Fruit fly (Drosophila melanogaster) whole organism, embryonic: Measurements from ENCODE around the gene Ube4B.

ENCODE experiments used
- Antp ChIP-seq: fragments of 200-800 bp; sonication (Bioruptor generic); optimal IDR thresholded peaks from 3 replicates; lab custom pipeline; 2016; ENCODE audit warnings: missing biosample characterization, missing genetic modification characterization
- Atf6 ChIP-seq: fragments of 200-800 bp; sonication (Bioruptor generic); IDR thresholded peaks from 2 replicates; pipeline ENCODE4 v1.3.6; 2022; ENCODE audit warnings: missing biosample characterization, missing genetic modification characterization
- CG10462 ChIP-seq: fragments of 200-800 bp; sonication (Bioruptor generic); optimal IDR thresholded peaks from 2 replicates; lab custom pipeline; 2016; ENCODE audit warnings: missing biosample characterization, missing genetic modification characterization
- CG11093 ChIP-seq: fragments of 200-800 bp; sonication (Bioruptor generic); IDR thresholded peaks from 3 replicates; pipeline ENCODE4 v1.3.6; 2022; ENCODE audit warnings: missing biosample characterization, missing genetic modification characterization
- CG11456 ChIP-seq: fragments of 200-800 bp; sonication (Bioruptor generic); IDR thresholded peaks from 3 replicates; pipeline ENCODE4 v1.3.6; 2022; ENCODE audit warnings: missing biosample characterization, missing genetic modification characterization
- CG13123 ChIP-seq: fragments of 200-800 bp; sonication (Bioruptor generic); optimal IDR thresholded peaks from 2 replicates; lab custom pipeline; 2016; ENCODE audit warnings: missing biosample characterization, missing genetic modification characterization
- CG13624 ChIP-seq: fragments of 200-800 bp; sonication (Bioruptor generic); optimal IDR thresholded peaks from 2 replicates; lab custom pipeline; 2016; ENCODE audit warnings: missing biosample characterization, missing genetic modification characterization
- CG13775 ChIP-seq: fragments of 200-800 bp; sonication (Bioruptor generic); optimal IDR thresholded peaks from 3 replicates; lab custom pipeline; 2017; ENCODE audit warnings: missing biosample characterization, mild to moderate bottlenecking, missing genetic modification characterization
- CG15696 ChIP-seq: fragments of 200-800 bp; sonication (Bioruptor generic); optimal IDR thresholded peaks from 2 replicates; lab custom pipeline; 2019; ENCODE audit warnings: missing biosample characterization, mild to moderate bottlenecking, missing genetic modification characterization, moderate library complexity
- CG16815 ChIP-seq: fragments of 200-800 bp; sonication (Bioruptor generic); optimal IDR thresholded peaks from 3 replicates; lab custom pipeline; 2017; ENCODE audit warnings: missing biosample characterization, mild to moderate bottlenecking, missing genetic modification characterization
- CG18599 ChIP-seq: fragments of 200-800 bp; sonication (Bioruptor generic); optimal IDR thresholded peaks from 3 replicates; lab custom pipeline; 2017; ENCODE audit warnings: missing biosample characterization, missing genetic modification characterization, mild to moderate bottlenecking, moderate library complexity, missing genetic modification reagents
- CG2129 ChIP-seq: fragments of 200-800 bp; sonication (Bioruptor generic); IDR thresholded peaks from 2 replicates; pipeline ENCODE4 v1.3.6; 2022; ENCODE audit warnings: missing biosample characterization, missing genetic modification characterization; ENCODE audit not compliant: partially characterized antibody
- CG2678 ChIP-seq: fragments of 200-800 bp; sonication (Bioruptor generic); optimal IDR thresholded peaks from 3 replicates; lab custom pipeline; 2019; ENCODE audit warnings: missing biosample characterization, mild to moderate bottlenecking, missing genetic modification characterization, moderate library complexity
- CG2712 ChIP-seq: fragments of 200-800 bp; optimal IDR thresholded peaks from 3 replicates; lab custom pipeline; 2019; ENCODE audit warnings: missing biosample characterization, mild to moderate bottlenecking, missing genetic modification characterization, moderate library complexity
- CG3995 ChIP-seq: fragments of 200-800 bp; sonication (Bioruptor generic); optimal IDR thresholded peaks from 3 replicates; lab custom pipeline; 2016; ENCODE audit warnings: missing biosample characterization, missing genetic modification characterization
- CG4424 ChIP-seq: fragments of 200-800 bp; sonication (Bioruptor generic); optimal IDR thresholded peaks from 3 replicates; lab custom pipeline; 2016; ENCODE audit warnings: missing biosample characterization, missing genetic modification characterization
- CG5953 ChIP-seq: fragments of 200-800 bp; sonication (Bioruptor generic); IDR thresholded peaks from 2 replicates; pipeline ENCODE4 v1.3.6; 2022; ENCODE audit warnings: missing biosample characterization, missing genetic modification characterization
- CG6654 ChIP-seq: fragments of 200-800 bp; sonication (Bioruptor generic); optimal IDR thresholded peaks from 2 replicates; lab custom pipeline; 2017; ENCODE audit warnings: missing biosample characterization, mild to moderate bottlenecking, missing genetic modification characterization
- CG7745 ChIP-seq: fragments of 200-800 bp; sonication (Bioruptor generic); optimal IDR thresholded peaks from 2 replicates; lab custom pipeline; 2018; ENCODE audit warnings: missing biosample characterization, mild to moderate bottlenecking, missing genetic modification characterization, moderate library complexity
- CG8765 ChIP-seq: fragments of 200-800 bp; sonication (Bioruptor generic); IDR thresholded peaks from 2 replicates; pipeline ENCODE4 v1.3.6; 2022; ENCODE audit warnings: missing biosample characterization, missing genetic modification characterization
- CG9727 ChIP-seq: fragments of 200-800 bp; sonication (Bioruptor generic); optimal IDR thresholded peaks from 3 replicates; lab custom pipeline; 2017; ENCODE audit warnings: missing biosample characterization, mild to moderate bottlenecking, missing genetic modification characterization
- Dad ChIP-seq: fragments of 200-800 bp; sonication (Bioruptor generic); optimal IDR thresholded peaks from 3 replicates; lab custom pipeline; 2016; ENCODE audit warnings: missing biosample characterization, missing genetic modification characterization
- Dip3 ChIP-seq: fragments of 200-800 bp; sonication (Bioruptor generic); optimal IDR thresholded peaks from 3 replicates; lab custom pipeline; 2016; ENCODE audit warnings: missing biosample characterization, missing genetic modification characterization
- HHEX ChIP-seq: fragments of 200-800 bp; sonication (Bioruptor generic); optimal IDR thresholded peaks from 3 replicates; lab custom pipeline; 2017; ENCODE audit warnings: missing biosample characterization, mild to moderate bottlenecking, missing genetic modification characterization, missing genetic modification reagents
- HLHmδ ChIP-seq: fragments of 200-800 bp; sonication (Bioruptor generic); optimal IDR thresholded peaks from 2 replicates; lab custom pipeline; 2018; ENCODE audit warnings: missing biosample characterization, mild to moderate bottlenecking, missing genetic modification characterization, moderate library complexity
- Hr3 ChIP-seq: fragments of 200-800 bp; sonication (Bioruptor generic); optimal IDR thresholded peaks from 3 replicates; lab custom pipeline; 2016; ENCODE audit warnings: missing biosample characterization, missing genetic modification characterization
- Lhr ChIP-seq: fragments of 200-800 bp; sonication (Bioruptor generic); optimal IDR thresholded peaks from 3 replicates; lab custom pipeline; 2017; ENCODE audit warnings: mild to moderate bottlenecking, missing biosample characterization, missing genetic modification reagents, missing genetic modification characterization
- Mad ChIP-seq: fragments of 200-800 bp; sonication (Bioruptor generic); optimal IDR thresholded peaks from 2 replicates; lab custom pipeline; 2016; ENCODE audit warnings: missing biosample characterization, missing genetic modification characterization
- Poxn ChIP-seq: fragments of 200-800 bp; sonication (Bioruptor generic); IDR thresholded peaks from 2 replicates; pipeline ENCODE4 v1.3.6; 2022; ENCODE audit warnings: missing biosample characterization, missing genetic modification characterization
- abd-A ChIP-seq: fragments of 200-800 bp; sonication (Bioruptor generic); optimal IDR thresholded peaks from 3 replicates; lab custom pipeline; 2019; ENCODE audit warnings: missing biosample characterization, mild to moderate bottlenecking, missing genetic modification characterization, moderate library complexity
- amos ChIP-seq: fragments of 200-800 bp; sonication (Bioruptor generic); IDR thresholded peaks from 2 replicates; pipeline ENCODE4 v1.3.6; 2022; ENCODE audit warnings: missing biosample characterization, missing genetic modification characterization; ENCODE audit not compliant: partially characterized antibody
- aop ChIP-seq: fragments of 200-800 bp; sonication (Bioruptor generic); IDR thresholded peaks from 2 replicates; pipeline ENCODE4 v1.3.6; 2022; ENCODE audit warnings: missing biosample characterization, missing genetic modification characterization
- bsh ChIP-seq, 2 experiments: fragments of 200-800 bp; sonication (Bioruptor generic); optimal IDR thresholded peaks; 2 replicates each; lab custom pipeline; 2017 to 2018; ENCODE audit warnings: mild to moderate bottlenecking in 2 of 2, missing biosample characterization in 2 of 2, missing genetic modification characterization in 2 of 2, moderate library complexity in 1 of 2
- chinmo ChIP-seq: fragments of 200-800 bp; sonication (Bioruptor generic); IDR thresholded peaks from 4 replicates; pipeline ENCODE4 v1.3.6; 2022; ENCODE audit warnings: missing biosample characterization, missing genetic modification characterization; ENCODE audit not compliant: partially characterized antibody
- chm ChIP-seq: fragments of 200-800 bp; sonication (Bioruptor generic); IDR thresholded peaks from 2 replicates; pipeline ENCODE4 v1.3.6; 2022; ENCODE audit warnings: missing biosample characterization, missing genetic modification characterization
- dati ChIP-seq: fragments of 200-800 bp; sonication (Bioruptor generic); IDR thresholded peaks from 2 replicates; pipeline ENCODE4 v1.3.6; 2022; ENCODE audit warnings: missing biosample characterization, missing genetic modification characterization
- ewg ChIP-seq: fragments of 200-800 bp; sonication (Bioruptor generic); optimal IDR thresholded peaks from 3 replicates; lab custom pipeline; 2017; ENCODE audit warnings: mild to moderate bottlenecking, missing biosample characterization, missing genetic modification reagents, missing genetic modification characterization
- lab ChIP-seq: fragments of 200-800 bp; sonication (Bioruptor generic); optimal IDR thresholded peaks from 3 replicates; lab custom pipeline; 2017; ENCODE audit warnings: missing biosample characterization, missing genetic modification characterization, mild to moderate bottlenecking, moderate library complexity, missing genetic modification reagents
- mam ChIP-seq: fragments of 200-800 bp; sonication (Bioruptor generic); optimal IDR thresholded peaks from 3 replicates; lab custom pipeline; 2016; ENCODE audit warnings: missing biosample characterization, missing genetic modification characterization
- mld ChIP-seq: fragments of 200-800 bp; sonication (Bioruptor generic); IDR thresholded peaks from 3 replicates; pipeline ENCODE4 v1.3.6; 2022; ENCODE audit warnings: missing biosample characterization, missing genetic modification characterization; ENCODE audit not compliant: partially characterized antibody
- org-1 ChIP-seq: fragments of 200-800 bp; sonication (Bioruptor generic); optimal IDR thresholded peaks from 2 replicates; lab custom pipeline; 2017; ENCODE audit warnings: missing biosample characterization, missing genetic modification characterization
- phol ChIP-seq: fragments of 200-800 bp; sonication (Bioruptor generic); optimal IDR thresholded peaks from 3 replicates; lab custom pipeline; 2018; ENCODE audit warnings: missing biosample characterization, mild to moderate bottlenecking, missing genetic modification characterization, moderate library complexity
- pum ChIP-seq: fragments of 200-800 bp; sonication (Bioruptor generic); optimal IDR thresholded peaks from 2 replicates; lab custom pipeline; 2016; ENCODE audit warnings: missing biosample characterization, missing genetic modification characterization
- rib ChIP-seq: fragments of 200-800 bp; sonication (Bioruptor generic); IDR thresholded peaks from 2 replicates; pipeline ENCODE4 v1.3.6; 2022; ENCODE audit warnings: missing biosample characterization, missing genetic modification characterization
- sisA ChIP-seq: fragments of 200-800 bp; sonication (Bioruptor generic); IDR thresholded peaks from 2 replicates; pipeline ENCODE4 v1.3.6; 2022; ENCODE audit warnings: missing biosample characterization, missing genetic modification characterization
- slp2 ChIP-seq: fragments of 200-800 bp; sonication (Bioruptor generic); optimal IDR thresholded peaks from 2 replicates; lab custom pipeline; 2016; ENCODE audit warnings: missing biosample characterization, missing genetic modification characterization
- sr ChIP-seq: fragments of 200-800 bp; sonication (Bioruptor generic); IDR thresholded peaks from 3 replicates; pipeline ENCODE4 v1.3.6; 2022; ENCODE audit warnings: missing biosample characterization, missing genetic modification characterization
- ssp ChIP-seq: fragments of 200-800 bp; sonication (Bioruptor generic); IDR thresholded peaks from 2 replicates; pipeline ENCODE4 v1.3.6; 2022; ENCODE audit warnings: missing biosample characterization, missing genetic modification characterization
- twi ChIP-seq: fragments of 200-800 bp; optimal IDR thresholded peaks from 2 replicates; lab custom pipeline; 2019; ENCODE audit warnings: missing biosample characterization, mild to moderate bottlenecking, missing genetic modification characterization, moderate library complexity
- usp ChIP-seq: fragments of >200 bp; optimal IDR thresholded peaks from 2 replicates; lab custom pipeline; 2017; ENCODE audit warnings: missing biosample characterization, missing genetic modification characterization
- zfh1 ChIP-seq: fragments of 200-800 bp; sonication (Bioruptor generic); IDR thresholded peaks from 3 replicates; pipeline ENCODE4 v1.3.6; 2022; ENCODE audit warnings: missing biosample characterization, missing genetic modification characterization

Gene Ube4B

DNA sequence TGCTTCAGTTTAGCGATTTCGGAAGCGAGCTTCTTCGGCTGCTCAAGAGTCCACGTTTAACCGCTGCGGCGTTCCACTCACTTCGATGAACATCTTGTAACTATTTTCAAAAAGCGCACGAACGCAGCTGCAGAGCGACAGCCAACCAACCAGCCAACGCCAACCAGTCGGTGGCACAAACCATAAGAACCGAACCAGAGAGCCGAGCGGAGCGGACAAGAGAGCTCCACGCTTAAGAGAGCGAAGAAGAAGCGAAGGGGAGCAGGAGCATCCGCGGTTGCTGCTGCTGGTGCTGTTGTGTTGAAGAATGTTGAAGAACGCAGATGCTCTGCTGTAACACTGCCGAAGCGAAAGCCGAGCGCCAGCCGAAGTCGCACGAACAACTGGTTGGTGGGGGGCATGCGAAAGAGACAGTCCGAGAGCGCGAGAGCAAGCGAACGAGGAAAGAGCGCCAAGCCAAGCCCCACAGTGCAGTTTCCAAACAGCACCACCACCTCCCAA is 40.9 kb upstream of the Ube4B start, which contains the start of gene CG9932 (continued):
- TF ChIP-seq HHEX (GFP tag; lab: Kevin White, UChicago) = no peak
- peak; percentile 11 for TF ChIP-seq Antp
- TF ChIP-seq CG2678 = peak; percentile 45
- TF ChIP-seq zfh1 (GFP tag; lab: Robert Waterston, UW) = no peak
- TF ChIP-seq Lhr (GFP tag; lab: Kevin White, UChicago) = no peak
- TF ChIP-seq CG18599 (GFP tag; lab: Kevin White, UChicago) = no peak
- TF ChIP-seq chinmo (GFP tag; lab: Robert Waterston, UW) = peak; percentile 98
- no peak for TF ChIP-seq ewg (GFP tag; lab: Kevin White, UChicago)
- TF ChIP-seq Poxn (GFP tag; lab: Robert Waterston, UW) = no peak
- TF ChIP-seq CG8765 (GFP tag; lab: Robert Waterston, UW) = no peak
- TF ChIP-seq slp2 = no peak
- TF ChIP-seq CG10462 (GFP tag; lab: Kevin White, UChicago) = no peak
- peak in 1 of 2 experiments; percentile 43 for TF ChIP-seq bsh (GFP tag; optimal IDR thresholded peaks at IDR 0.05; lab: Kevin White, UChicago)
- peak; percentile 0 for TF ChIP-seq HLHmδ (GFP tag; lab: Kevin White, UChicago)
- TF ChIP-seq CG9727 (GFP tag; lab: Kevin White, UChicago) = no peak
- no peak for TF ChIP-seq rib (GFP tag; lab: Robert Waterston, UW)
- peak; percentile 53; the same call in 1 of the 2 replicates for TF ChIP-seq Atf6
- TF ChIP-seq CG2712 = peak; percentile 14
- no peak for TF ChIP-seq org-1
- no peak for TF ChIP-seq mld
- 0 out of 3 replicates have a peak, but pooled peaks have one; percentile 51 for TF ChIP-seq CG11456 (GFP tag; lab: Robert Waterston, UW)
- TF ChIP-seq CG5953 (GFP tag; lab: Robert Waterston, UW) = no peak
- no peak for TF ChIP-seq CG3995 (GFP tag; lab: Kevin White, UChicago)
- TF ChIP-seq CG15696 (tag; lab: Kevin White, UChicago) = no peak
- no peak for TF ChIP-seq usp (GFP tag; lab: Kevin White, UChicago)
- TF ChIP-seq Mad = no peak
- no peak for TF ChIP-seq CG6654 (GFP tag; lab: Kevin White, UChicago)
- no peak for TF ChIP-seq CG11093 (GFP tag; lab: Robert Waterston, UW)
- TF ChIP-seq abd-A (tag; lab: Kevin White, UChicago) = peak; percentile 40
- no peak for TF ChIP-seq Dip3 (GFP tag; lab: Kevin White, UChicago)
- TF ChIP-seq dati (GFP tag; lab: Robert Waterston, UW) = no peak
- TF ChIP-seq Dad = peak; percentile 33
- no peak for TF ChIP-seq CG13123 (GFP tag; lab: Kevin White, UChicago)
- TF ChIP-seq ssp (GFP tag; lab: Robert Waterston, UW) = no peak
- no peak for TF ChIP-seq CG2129 (GFP tag; lab: Robert Waterston, UW)
- TF ChIP-seq mam (GFP tag; lab: Kevin White, UChicago) = no peak
- TF ChIP-seq phol (tag; lab: Kevin White, UChicago) = no peak
- TF ChIP-seq CG16815 = no peak
- no peak for TF ChIP-seq sisA (GFP tag; lab: Robert Waterston, UW)
- no peak for TF ChIP-seq twi
- no peak for TF ChIP-seq aop (GFP tag; lab: Robert Waterston, UW)
- no peak for TF ChIP-seq Hr3 (GFP tag; lab: Kevin White, UChicago)
- peak; percentile 85; the same call in 1 of the 2 replicates for TF ChIP-seq chm (GFP tag; lab: Robert Waterston, UW)
- peak; percentile 19 for TF ChIP-seq CG13624 (GFP tag; lab: Kevin White, UChicago)
- no peak for TF ChIP-seq CG7745 (tag; lab: Kevin White, UChicago)
- TF ChIP-seq lab (GFP tag; lab: Kevin White, UChicago) = peak; percentile 59
- no peak; the same call in 1 of the 2 replicates for TF ChIP-seq amos
- TF ChIP-seq pum (GFP tag; lab: Kevin White, UChicago) = no peak
- 0 out of 3 replicates have a peak, but pooled peaks have one; percentile 19 for TF ChIP-seq sr (GFP tag; lab: Robert Waterston, UW)
- TF ChIP-seq CG13775 = no peak
- TF ChIP-seq CG4424 (GFP tag; lab: Kevin White, UChicago) = no peak
